Worm (Caenorhabditis elegans): Measurements from ENCODE around the gene atg-13.

Gene atg-13

ce11 chrIII:8158140-8158786 lies at the start of gene atg-13:
Gene atg-13 (minus strand): TSS chrIII:8158190.
- no peak for TF ChIP-seq him-1 (tag; optimal IDR thresholded peaks at IDR 0.05)
- TF ChIP-seq dao-5 (tag; optimal IDR thresholded peaks at IDR 0.05), result no peak
- no peak for TF ChIP-seq W03F9.2 (tag; optimal IDR thresholded peaks at IDR 0.05)

DNA sequence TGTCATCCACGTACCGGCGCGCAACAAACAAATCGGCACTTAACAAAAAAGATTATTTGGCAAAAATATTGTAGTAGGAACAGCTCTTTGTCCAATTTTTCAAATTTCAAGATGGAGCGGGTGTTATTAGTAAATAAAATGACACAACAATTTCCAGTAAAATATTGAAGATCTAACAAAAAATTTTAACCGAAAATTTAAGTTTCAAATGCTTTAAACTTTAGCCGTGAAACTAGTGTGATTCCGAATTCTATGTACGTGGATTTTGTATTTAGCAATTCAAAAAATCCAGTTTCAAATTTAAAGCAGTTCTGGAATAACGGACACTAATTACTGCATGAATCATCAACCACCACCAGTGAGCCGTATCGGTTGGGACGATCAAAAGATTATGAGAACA lies 44.8 kb upstream of the atg-13 start, which contains the start of gene snb-5:
Gene snb-5, plus strand, starts transcription at position 301 of the 400 bp plus-strand sequence.
- TF ChIP-seq him-1 (tag; optimal IDR thresholded peaks at IDR 0.05) (no peak), W03F9.2 (tag; optimal IDR thresholded peaks at IDR 0.05) (no peak), dao-5 (tag; optimal IDR thresholded peaks at IDR 0.05) (no peak)

DNA sequence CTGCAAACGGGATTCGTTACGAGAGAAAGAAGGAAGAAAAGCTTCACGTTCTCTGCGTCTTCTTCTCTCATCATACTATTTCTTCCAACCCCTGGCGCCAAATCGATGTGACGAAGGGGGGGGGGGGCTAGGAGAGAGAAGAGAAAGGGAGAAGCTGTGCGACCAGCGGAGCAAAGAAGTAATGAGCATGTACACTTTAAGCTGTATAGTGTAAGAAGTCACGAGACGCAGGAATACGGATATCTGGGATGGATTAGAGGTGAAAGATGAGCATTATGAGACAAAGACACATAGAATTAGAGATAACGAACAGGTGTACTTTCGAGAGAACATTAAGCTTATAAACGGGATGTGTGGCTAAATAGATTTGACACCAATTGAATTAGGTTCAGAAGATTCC lies 43.8 kb upstream of the atg-13 start:
- TF ChIP-seq him-1 (tag; optimal IDR thresholded peaks at IDR 0.05) (peak; percentile 42), W03F9.2 (tag; optimal IDR thresholded peaks at IDR 0.05) (peak; percentile 25), dao-5 (tag; optimal IDR thresholded peaks at IDR 0.05) (no peak)

- TF ChIP-seq dao-5 (tag; optimal IDR thresholded peaks at IDR 0.05), result no peak
- no peak for TF ChIP-seq W03F9.2 (tag; optimal IDR thresholded peaks at IDR 0.05)
- no peak for TF ChIP-seq him-1 (tag; optimal IDR thresholded peaks at IDR 0.05)
Observed at ce11 chrIII:8201117-8201516, 43.1 kb upstream of the atg-13 start, which contains the start of gene unc-36. Gene unc-36 (minus strand): TSS chrIII:8201217.

DNA sequence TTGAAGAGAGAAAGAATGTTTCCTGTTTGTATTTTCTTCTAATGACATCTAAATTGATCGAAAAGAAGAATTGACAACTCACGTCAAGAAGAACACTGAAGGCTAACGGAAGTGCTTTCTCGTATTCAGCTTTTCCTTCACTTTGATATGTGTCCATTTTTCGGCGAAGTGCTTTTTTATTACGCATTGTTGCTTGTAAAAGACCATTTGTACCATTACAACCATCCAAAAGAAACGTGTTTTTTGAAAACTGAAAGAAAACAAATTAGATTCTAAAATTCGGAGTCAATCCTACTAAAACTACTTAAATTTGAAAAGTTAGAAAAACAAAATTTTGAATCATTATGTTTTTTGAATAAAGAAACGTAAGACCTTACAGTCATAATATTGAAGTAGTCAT lies 41.1 kb upstream of the atg-13 start:
- TF ChIP-seq him-1 (tag; optimal IDR thresholded peaks at IDR 0.05) (no peak), dao-5 (tag; optimal IDR thresholded peaks at IDR 0.05) (no peak), W03F9.2 (tag; optimal IDR thresholded peaks at IDR 0.05) (no peak)

DNA sequence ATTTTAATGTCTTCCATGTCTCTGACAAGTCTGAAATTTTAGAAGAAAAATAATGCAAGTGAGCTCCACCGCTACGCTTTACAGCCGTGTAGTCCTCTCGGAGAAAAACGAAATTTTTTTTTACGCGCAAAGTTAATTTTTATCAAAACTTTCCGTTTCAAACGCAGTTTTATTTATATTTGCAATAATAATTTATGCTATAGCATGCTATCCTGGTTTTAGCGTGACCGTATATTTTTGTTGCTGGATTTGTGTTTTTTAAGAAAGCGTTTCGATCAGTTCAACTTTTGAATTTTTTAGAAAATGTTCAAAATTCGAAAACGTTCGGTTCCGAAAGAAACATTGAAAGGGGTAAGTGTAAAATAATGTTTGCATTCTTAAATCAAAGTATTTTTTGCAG lies 33.7 kb upstream of the atg-13 start, which contains the start of gene C50C3.1:
Gene C50C3.1, plus strand, starts transcription at position 301 of the 400 bp plus-strand sequence.
- no peak for TF ChIP-seq him-1 (tag; optimal IDR thresholded peaks at IDR 0.05)

DNA sequence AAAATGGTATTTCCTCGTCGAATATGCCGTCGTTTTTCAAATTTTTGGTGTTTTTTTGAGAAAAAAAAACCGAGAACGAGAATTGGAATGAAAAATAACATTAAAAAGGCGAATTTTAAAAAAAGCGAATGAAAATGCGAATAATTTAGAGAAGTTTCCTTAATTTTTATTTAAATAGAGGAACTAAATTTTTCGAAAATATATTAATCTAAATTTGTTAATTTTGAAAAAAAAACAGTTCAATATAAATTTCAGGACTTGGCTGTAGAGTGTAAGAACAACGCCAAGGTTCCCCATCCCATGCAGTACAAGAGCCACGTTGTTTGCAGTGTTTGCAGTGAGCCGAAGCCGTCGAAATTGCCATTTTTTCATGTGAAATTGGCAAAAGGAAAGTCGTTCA lies 32.5 kb upstream of the atg-13 start, which contains the start of gene C50C3.19:
Gene C50C3.19, plus strand, starts transcription at position 301 of the 400 bp plus-strand sequence.
- TF ChIP-seq dao-5 (tag; optimal IDR thresholded peaks at IDR 0.05), result no peak
- TF ChIP-seq W03F9.2 (tag; optimal IDR thresholded peaks at IDR 0.05), result no peak
- TF ChIP-seq him-1 (tag; optimal IDR thresholded peaks at IDR 0.05), result no peak

DNA sequence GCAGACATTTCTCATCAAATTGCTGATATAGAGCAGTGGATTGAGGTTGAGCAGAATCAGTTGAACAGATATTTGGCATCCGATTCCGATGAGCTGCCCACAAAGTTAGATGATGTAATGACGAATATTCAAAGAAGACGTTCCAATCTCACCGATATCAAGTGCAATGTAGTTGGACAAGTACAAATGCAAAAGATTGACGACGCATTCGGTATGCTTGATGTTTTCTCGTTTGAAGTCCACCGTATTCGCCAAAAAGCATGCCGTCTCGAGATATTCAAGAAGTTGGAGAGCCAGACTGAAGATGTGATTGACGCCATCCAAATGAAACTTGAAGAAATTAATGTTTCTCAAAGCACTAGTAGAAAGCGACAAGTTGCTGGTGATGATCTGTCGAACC lies 27.1 kb upstream of the atg-13 start:
- TF ChIP-seq dao-5 (tag; optimal IDR thresholded peaks at IDR 0.05), result no peak
- no peak for TF ChIP-seq W03F9.2 (tag; optimal IDR thresholded peaks at IDR 0.05)
- no peak for TF ChIP-seq him-1 (tag; optimal IDR thresholded peaks at IDR 0.05)

DNA sequence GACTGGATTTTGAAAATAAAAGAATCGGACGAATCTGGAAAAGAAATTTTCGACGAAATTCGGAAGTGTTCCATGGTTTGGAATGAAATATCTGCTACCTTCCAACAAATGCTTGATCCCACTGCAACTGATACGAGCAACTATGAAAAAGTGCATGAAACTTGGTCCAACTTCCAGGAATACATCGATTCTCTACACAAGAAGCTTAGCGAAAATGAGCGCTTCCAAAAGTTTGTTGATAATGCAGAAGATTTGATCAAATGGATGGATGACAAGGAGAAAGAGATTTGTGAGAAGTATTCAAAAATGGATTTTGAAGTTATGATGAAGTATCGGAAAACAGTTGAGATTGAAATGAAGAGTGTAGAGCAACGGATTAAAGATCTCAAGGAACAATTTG lies 24.6 kb upstream of the atg-13 start:
- TF ChIP-seq W03F9.2 (tag; optimal IDR thresholded peaks at IDR 0.05) (no peak), dao-5 (tag; optimal IDR thresholded peaks at IDR 0.05) (no peak), him-1 (tag; optimal IDR thresholded peaks at IDR 0.05) (no peak)

- no peak for TF ChIP-seq W03F9.2 (tag; optimal IDR thresholded peaks at IDR 0.05)
- no peak for TF ChIP-seq him-1 (tag; optimal IDR thresholded peaks at IDR 0.05)
- TF ChIP-seq dao-5 (tag; optimal IDR thresholded peaks at IDR 0.05), result no peak
Observed at ce11 chrIII:8181581-8181980, 23.6 kb upstream of the atg-13 start, which contains the start of gene spc-2. Gene spc-2 (plus strand): TSS chrIII:8181881.

DNA sequence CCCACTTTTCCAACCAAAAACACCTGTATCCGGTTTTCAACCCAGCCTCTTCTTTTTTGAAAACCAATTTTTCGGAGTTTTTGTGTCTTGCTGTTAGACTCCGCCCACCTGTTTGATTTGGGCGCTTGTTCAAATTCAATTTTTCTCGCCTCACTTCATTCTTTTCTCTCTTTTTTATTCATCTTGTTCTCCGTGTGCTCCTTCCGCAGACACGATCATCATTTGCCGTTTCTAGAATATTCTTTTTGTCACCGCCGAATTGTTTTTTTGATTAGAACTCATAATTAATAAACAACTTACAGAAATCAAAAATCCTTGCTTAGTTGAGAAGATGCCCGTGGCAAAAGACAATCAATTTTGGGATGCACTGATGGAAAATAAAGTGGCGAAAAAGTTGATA lies 20.9 kb upstream of the atg-13 start, which contains the start of gene C50C3.5:
Gene C50C3.5, plus strand, starts transcription at position 301 of the 400 bp plus-strand sequence.
- TF ChIP-seq dao-5 (tag; optimal IDR thresholded peaks at IDR 0.05) (no peak), W03F9.2 (tag; optimal IDR thresholded peaks at IDR 0.05) (no peak), him-1 (tag; optimal IDR thresholded peaks at IDR 0.05) (no peak)

DNA sequence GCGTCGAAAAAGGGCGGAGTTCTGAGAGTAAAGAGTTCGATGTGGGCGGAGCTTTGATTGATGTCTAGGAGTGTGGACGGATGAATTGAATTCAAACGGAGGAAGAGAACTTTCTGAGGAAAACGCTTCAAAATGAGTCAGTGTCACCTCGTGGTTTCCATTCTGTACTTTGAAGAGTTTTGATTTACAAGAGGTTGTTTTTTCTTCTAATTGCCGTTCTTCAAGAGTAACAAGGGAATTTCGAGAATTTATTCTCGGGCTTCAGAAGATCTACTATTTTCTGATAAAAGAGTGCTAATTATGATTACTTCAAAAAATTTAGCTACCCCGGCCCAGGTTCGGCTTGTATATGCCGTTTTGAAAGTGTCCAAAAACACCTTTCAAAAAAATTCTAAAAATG lies 18.3 kb upstream of the atg-13 start, which contains the start of gene C50C3.12:
Gene C50C3.12, plus strand, starts transcription at position 301 of the 400 bp plus-strand sequence.
- no peak for TF ChIP-seq him-1 (tag; optimal IDR thresholded peaks at IDR 0.05)
- TF ChIP-seq W03F9.2 (tag; optimal IDR thresholded peaks at IDR 0.05), result no peak
- TF ChIP-seq dao-5 (tag; optimal IDR thresholded peaks at IDR 0.05), result no peak

ce11 chrIII:8175263-8175662 lies 17.3 kb upstream of the atg-13 start:
- no peak for TF ChIP-seq W03F9.2 (tag; optimal IDR thresholded peaks at IDR 0.05)
- TF ChIP-seq dao-5 (tag; optimal IDR thresholded peaks at IDR 0.05), result no peak
- TF ChIP-seq him-1 (tag; optimal IDR thresholded peaks at IDR 0.05), result no peak

ce11 chrIII:8172609-8173133 lies 14.7 kb upstream of the atg-13 start:
- no peak for TF ChIP-seq W03F9.2 (tag; optimal IDR thresholded peaks at IDR 0.05)
- TF ChIP-seq him-1 (tag; optimal IDR thresholded peaks at IDR 0.05), result no peak
- no peak for TF ChIP-seq dao-5 (tag; optimal IDR thresholded peaks at IDR 0.05)
